Fruit fly (Drosophila melanogaster): ENCODE measurements around the gene CG12728.

The CG12728 gene

DNA sequence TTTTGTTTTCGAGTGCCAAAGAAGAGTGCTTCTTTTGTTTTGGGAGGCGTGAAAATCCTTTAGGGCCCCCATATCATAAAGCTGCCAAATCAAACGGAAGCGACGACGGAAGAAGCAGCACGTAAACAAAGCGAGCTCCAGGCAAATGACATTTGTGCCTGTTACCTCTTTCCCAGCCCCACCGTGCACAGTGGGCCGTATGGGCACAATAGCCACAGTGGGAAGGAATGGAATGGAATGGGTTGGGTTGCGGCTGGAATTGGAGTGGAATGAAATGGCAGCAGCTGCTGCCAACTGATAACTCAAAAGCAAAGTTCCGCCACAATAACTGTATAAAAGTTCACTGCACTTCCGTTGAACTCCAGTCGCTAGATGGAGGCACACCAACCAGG, 28.3 kb downstream of the CG12728 start:
- no peak for TF ChIP-seq CG17801 (GFP tag; optimal IDR thresholded peaks at IDR 0.05; ENCODE audit: partially characterized antibody)

DNA sequence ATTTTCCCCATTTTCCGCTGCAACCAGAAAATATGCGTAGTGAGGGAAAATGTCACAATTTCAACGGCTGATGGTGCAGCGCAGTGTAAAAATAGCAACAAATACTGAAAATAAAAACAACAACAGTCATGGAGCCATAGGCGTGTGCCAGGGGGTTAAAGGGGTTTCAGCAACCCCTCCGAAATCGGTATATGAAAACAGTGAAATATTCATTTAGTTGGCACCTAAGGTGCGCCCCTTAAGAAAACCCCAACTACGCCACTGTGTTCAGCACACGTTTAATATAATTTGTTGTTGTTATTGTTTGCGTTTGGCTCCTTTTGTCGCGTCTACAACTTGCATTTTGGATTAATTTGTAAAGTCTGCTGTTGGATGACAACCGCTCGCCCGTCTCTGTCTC, 29.6 kb downstream of the CG12728 start:
- no peak for TF ChIP-seq CG17801 (GFP tag; optimal IDR thresholded peaks at IDR 0.05; ENCODE audit: partially characterized antibody)

DNA sequence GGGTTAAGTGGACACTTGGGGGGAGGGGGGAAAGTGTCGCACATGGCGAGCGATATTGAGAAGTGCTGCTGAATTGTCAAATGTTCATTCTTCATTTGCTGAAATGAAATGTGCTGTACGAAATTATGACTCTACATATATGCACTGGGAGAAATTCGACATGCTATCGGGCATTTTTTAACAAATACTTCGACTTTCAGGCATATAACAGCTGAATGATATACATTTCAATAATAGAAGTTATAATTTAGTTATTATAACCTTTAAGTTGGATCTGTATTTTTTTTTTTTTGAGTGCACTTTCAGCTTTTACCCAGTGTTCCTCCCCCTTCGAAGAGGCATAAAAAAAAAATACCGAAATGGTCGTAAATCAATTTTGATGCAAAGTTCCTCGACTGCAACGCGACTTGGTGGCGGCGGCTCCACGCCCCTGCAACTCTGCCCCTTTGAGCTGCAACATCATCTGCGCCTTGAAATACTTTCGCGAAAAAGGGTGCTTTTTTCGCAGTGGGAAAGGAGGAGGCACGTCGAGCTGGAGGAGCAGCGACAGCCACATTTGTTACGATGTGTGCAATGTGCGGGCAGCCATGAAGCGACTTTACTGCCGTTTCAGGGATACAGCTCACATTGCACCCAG, 31.1 kb downstream of the CG12728 start:
- TF ChIP-seq CG17801 (GFP tag; optimal IDR thresholded peaks at IDR 0.05; ENCODE audit: partially characterized antibody) = no peak

DNA sequence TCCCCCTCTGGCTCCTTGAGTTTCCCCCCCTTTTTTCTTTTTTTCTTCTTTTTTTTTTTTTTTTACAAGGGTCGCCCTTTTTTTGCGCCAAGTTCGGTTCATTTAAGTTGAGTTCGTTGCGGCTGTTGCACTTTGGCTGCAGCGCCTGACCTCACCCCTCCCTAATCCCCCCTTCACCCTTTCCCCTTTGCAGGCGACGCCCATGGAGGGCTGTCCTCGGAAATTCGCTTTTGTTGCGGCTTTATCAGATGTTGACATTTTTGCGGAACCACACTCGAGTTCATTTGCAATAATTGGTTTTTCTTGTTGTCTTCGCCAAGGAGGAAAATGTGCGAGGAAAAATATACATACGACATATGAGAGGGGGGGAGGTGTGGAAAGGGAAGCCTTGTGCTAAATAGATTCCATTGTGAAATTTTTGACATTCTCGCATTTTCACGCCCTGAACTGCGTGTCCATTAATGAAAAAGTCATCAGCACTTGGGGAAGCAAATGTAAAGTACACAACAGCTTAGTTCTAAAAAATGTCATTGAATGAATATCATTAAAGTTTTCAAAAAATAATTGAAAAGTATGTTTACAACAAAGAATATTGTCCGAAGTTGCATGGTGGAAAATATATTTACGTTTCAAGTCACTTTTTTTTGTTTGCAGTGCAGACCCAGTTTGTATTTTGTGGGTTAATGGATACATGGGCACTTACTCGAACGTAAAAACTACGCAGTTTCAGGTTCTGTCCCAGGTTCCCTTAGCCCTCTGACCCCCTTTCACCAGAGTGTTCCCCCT, 32.1 kb downstream of the CG12728 start:
- no peak for TF ChIP-seq CG17801 (GFP tag; optimal IDR thresholded peaks at IDR 0.05; ENCODE audit: partially characterized antibody)

DNA sequence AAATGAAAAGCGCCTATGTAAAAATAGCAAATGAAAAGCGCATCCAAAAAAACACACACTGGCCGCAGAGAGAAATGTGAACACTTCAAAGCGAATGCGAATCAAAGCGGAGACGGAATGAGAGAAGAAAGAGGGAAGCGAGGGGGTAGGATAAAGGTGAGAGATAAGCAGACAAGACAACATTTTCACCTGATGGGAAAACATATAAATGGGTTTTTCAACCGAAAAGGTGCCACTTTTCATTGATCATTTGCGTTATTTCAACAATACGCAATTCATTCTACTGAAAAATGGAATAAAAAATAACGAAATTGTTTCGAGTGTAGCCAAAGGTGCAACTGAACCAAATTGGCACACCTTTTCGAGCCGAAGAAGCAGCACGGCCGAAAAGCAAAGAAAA, 34.7 kb downstream of the CG12728 start:
- no peak for TF ChIP-seq CG17801 (GFP tag; optimal IDR thresholded peaks at IDR 0.05; ENCODE audit: partially characterized antibody)

DNA sequence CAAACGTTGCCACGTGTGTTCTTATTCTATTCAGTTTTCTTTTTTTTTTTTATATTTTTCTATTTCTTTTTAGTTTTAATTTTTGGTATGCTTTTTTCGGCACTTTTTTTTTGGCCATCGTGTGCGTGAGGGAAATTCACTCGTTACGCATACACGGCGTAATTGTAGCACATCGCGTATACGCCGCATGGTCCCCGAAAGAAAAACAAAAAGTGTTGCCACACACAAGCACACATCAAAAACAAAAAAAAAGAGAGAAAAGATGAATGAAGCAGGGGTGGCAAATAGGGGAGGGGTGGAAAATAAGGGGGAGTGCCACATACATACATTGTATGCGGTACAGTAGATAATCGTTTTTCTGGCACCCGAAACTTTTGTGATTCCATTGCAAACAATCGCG, 35.4 kb downstream of the CG12728 start:
- no peak for TF ChIP-seq CG17801 (GFP tag; optimal IDR thresholded peaks at IDR 0.05; ENCODE audit: partially characterized antibody)

DNA sequence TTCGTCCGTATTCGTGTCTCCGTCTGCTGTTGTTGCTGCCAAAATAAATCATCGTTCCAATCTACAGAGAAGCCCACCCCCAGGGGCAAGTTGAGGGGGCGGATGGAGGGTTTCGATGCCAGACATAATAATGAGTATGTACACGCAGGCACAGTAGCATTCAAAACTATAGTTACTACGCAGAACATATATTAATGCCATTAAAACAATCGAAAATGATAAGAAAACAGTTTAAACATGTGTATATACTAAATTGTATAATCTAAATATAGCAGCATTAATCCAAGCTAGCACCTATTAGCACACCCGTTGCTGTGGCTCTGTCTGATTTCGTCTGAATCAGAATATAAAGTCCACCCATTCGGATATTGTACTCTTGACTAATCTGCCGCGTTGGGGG, 38.5 kb downstream of the CG12728 start:
- no peak for TF ChIP-seq CG17801 (GFP tag; optimal IDR thresholded peaks at IDR 0.05; ENCODE audit: partially characterized antibody)

DNA sequence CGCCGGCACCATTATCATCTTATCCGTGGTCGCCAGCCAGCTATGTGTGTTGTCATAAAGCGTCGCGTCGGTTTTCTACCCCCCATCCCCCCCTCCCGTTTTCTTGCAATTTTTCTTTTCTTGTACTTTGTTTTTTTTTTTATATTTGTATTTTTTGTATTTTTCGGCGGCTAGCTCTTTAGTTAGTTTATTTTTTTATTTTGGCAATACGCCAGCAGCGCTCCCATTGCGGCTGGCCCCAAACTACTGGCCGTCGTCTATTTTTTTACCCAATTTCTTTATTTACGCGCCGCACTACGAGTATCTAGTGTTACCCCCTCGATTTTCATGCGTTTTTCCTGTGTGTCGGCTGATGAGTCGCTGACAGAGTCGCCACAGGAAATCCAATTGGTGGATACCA, 39.0 kb downstream of the CG12728 start:
- TF ChIP-seq CG17801 (GFP tag; optimal IDR thresholded peaks at IDR 0.05; ENCODE audit: partially characterized antibody) = no peak

DNA sequence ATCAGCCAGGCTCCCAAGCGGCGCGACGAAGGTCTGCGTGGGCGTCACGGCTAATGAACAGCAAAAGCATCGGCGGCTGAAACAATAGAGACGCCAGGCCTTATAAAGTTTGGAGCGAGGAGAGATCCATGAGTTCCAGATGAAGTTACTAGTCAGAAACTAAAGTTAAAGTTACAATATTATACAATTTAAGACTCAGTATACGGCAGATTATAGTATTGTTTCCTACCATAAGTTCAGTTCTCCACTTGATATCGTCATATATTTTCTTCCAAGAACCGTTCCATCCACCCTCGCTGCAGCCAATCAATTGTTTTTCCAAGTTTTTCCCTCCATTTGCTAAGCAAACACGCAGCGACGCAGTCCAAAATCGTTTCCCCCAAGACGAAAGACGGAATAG, 41.0 kb downstream of the CG12728 start:
- TF ChIP-seq CG17801 (GFP tag; optimal IDR thresholded peaks at IDR 0.05; ENCODE audit: partially characterized antibody) = no peak

DNA sequence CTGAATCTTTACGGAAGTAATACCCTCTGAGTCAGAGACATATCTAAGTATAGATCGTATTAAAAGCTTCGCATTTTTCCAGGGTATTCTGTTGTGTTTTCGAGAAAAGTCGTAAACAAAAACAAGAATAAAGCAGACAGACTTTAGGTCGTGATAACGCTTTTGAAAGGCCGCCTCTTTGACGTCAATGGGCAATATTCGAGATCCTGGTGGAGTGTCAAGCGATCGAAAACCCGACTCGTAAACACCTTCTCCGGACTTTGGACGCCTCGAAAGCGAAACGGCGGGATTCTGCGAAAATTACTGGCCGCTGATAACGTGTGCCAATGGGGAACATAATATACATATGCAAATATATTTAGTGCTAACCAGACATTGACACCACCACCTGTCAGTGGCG, 45.0 kb downstream of the CG12728 start:
- no peak for TF ChIP-seq CG17801 (GFP tag; optimal IDR thresholded peaks at IDR 0.05; ENCODE audit: partially characterized antibody)

DNA sequence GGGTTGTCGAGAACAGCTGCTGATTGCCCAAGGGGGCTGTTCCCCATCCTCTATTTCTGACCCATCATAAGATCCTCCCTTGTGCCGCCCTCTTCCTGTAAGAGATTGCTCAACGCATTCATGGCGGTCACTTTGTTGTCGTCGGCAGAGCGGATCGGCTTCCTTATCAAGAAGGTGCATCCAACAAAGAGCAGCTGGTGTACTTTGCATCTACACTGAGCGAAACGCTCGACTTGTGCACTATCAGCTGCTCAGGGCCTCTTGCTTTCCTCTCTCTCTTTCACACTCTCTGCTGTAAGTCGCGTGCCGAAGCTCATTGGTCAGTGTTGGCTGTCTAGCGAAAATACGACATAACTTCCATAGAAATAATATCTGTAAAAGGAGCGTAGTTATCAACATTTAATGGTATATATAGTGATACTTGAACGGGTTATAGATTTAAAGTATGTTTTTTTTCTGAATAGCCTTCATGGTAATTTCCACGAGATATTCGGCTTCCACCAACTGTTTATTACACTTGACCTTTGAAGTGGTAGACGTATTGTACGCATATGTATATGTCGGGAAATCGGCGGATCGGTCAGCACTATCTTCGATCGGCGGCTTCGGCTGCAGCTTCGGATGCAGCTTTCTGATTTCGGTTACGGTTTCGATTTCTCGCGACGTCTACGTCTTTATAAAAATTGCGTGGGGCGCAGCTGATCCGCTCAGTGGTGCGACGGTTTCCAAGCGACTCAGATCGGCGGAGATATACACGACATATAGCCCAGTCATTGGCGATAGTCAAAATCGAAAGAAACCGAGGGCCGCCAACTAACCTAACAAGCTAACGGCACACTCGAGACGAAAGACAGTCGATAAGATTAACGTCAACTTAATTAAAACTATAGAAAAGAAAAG, 45.9 kb downstream of the CG12728 start, which contains the start of gene CG5966:
CG5966 (plus strand) TSS at position 704 of the 900 bp plus-strand sequence.
- TF ChIP-seq CG17801 (GFP tag; optimal IDR thresholded peaks at IDR 0.05; ENCODE audit: partially characterized antibody) = no peak

DNA sequence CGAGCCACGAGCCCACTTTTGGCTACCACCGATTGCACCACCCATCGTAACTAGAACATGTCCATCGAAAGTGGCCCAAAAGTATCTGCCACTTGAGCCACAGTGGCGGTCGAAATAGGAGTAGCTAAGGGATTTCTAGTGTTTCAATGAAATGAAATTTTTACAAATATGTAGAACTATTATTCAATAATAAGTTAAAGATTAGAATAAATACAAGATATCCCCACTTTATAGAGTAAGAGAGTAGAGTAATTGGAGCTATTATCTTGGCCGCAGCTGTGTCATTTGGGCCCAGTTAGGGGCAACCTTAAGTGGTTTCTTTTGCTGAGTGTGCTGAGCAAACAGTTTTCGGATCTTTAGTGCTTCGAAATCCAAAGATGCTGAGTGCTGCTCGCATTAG, 47.0 kb downstream of the CG12728 start:
- no peak for TF ChIP-seq CG17801 (GFP tag; optimal IDR thresholded peaks at IDR 0.05; ENCODE audit: partially characterized antibody)

DNA sequence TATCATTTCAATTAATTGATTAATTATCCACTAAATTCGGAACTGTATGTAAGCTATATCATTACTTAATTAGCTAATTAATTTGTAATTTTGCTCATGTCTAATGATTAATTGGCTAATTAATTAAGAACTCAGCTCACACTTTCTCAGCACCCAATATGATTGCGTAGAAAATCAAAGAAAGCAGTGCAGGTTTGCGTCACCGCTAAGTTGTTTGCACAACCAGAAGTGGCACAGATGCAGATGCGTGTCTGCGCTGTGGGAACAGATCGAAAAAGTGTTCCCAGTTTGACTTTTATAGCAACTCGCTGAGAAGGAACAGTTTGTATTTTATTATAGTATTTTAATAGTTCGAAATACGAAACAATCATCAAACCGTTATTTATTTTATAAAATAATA, 49.7 kb downstream of the CG12728 start:
- TF ChIP-seq CG17801 (GFP tag; optimal IDR thresholded peaks at IDR 0.05; ENCODE audit: partially characterized antibody) = no peak

DNA sequence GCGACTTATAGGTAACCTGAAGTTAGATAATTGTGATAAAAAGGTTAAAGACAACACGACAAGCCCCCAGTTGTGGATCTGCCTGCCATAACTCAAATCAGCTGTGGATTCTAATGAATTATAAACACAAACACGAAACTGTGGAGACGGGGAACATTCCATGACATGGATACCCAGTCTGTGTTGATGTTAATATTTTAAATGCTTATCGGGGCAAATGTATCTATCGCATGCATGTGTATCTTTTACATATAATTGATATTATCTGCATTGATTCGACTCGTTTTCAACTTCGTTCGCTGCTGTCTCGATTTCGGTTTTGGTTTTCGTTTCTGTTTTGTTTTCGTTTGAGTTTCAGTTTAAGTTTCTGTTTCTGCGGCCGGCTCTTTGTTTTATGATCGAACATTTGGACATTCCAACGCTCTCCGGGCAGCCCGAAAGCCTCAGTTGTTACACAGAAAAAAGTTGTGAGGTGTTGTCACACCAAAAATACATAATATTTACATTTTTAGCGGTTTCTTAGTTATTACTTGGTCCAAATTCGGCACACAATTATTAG, 50.4 kb downstream of the CG12728 start:
- TF ChIP-seq CG17801 (GFP tag; optimal IDR thresholded peaks at IDR 0.05; ENCODE audit: partially characterized antibody) = no peak
